Worm (Caenorhabditis elegans) whole organism, midembryonic: ENCODE data around the gene F26F2.13.

ENCODE experiments used
- T22C8.4 ChIP-seq: fragments of 200-800 bp; sonication (Bioruptor generic); IDR thresholded peaks from 2 replicates; pipeline ENCODE4 v1.3.6; 2022; ENCODE audit warnings: missing genetic modification characterization, missing compliant biosample characterization
- cog-1 ChIP-seq: sonication (generic microtip); optimal IDR thresholded peaks from 2 replicates; lab custom pipeline; 2016; ENCODE audit warnings: missing genetic modification characterization, missing compliant biosample characterization

ce11 chrV:20536208-20536607, 27.9 kb upstream of the F26F2.13 start, which contains the start of gene Y38H6C.15:
- TF ChIP-seq cog-1 (tag; lab: Kevin White, UChicago) (no peak), T22C8.4 (no peak)
